Worm (Caenorhabditis elegans) whole organism, L1 larva: Measurements from ENCODE around the gene C09B9.4.
A peak's percentile ranks its signal among the peaks of the same experiment; 100 is the strongest.
"Not testable (repeated sequence)": the region's sequence is repeated elsewhere in the genome, so short reads cannot be mapped to it uniquely, and the experiment has no call there.

Source experiments
- Y116A8C.19 ChIP-seq: sonication (generic microtip); optimal IDR thresholded peaks from 2 replicates; lab custom pipeline; 2016; ENCODE audit warnings: missing compliant biosample characterization, missing genetic modification characterization, borderline replicate concordance
- ama-1 ChIP-seq: fragments of 150-350 bp; optimal IDR thresholded peaks from 2 replicates; lab custom pipeline; 2014
- blmp-1 ChIP-seq: fragments of 150-350 bp; optimal IDR thresholded peaks from 2 replicates; lab custom pipeline; 2014; ENCODE audit warnings: missing biosample characterization, missing genetic modification characterization
- ceh-82 ChIP-seq, 3 experiments: fragments of 150-350 bp in 1 of 3; sonication (generic microtip) in 2 of 3; optimal IDR thresholded peaks; 2 replicates each; lab custom pipeline; 2014 to 2017; ENCODE audit warnings: missing biosample characterization in 3 of 3, missing genetic modification characterization in 3 of 3
- ceh-90 ChIP-seq: sonication (generic microtip); optimal IDR thresholded peaks from 2 replicates; lab custom pipeline; 2016; ENCODE audit warnings: missing genetic modification characterization, missing compliant biosample characterization
- dpl-1 ChIP-seq, 3 experiments: fragments of 150-350 bp in 2 of 3; sonication (generic microtip) in 1 of 3; optimal IDR thresholded peaks; 2 replicates each; lab custom pipeline; 2014 to 2017; ENCODE audit warnings: missing biosample characterization in 3 of 3, missing genetic modification characterization in 3 of 3, missing genetic modification reagents in 3 of 3
- efl-1 ChIP-seq, 4 experiments: fragments of 150-350 bp; optimal IDR thresholded peaks in 3 of 4; peaks in 1 of 4; 1 replicate in 1 of 4; 2 replicates in 3 of 4; lab custom pipeline; 2014; ENCODE audit warnings: missing biosample characterization in 2 of 4, missing genetic modification characterization in 2 of 4, missing genetic modification reagents in 2 of 4
- fos-1 ChIP-seq: fragments of 150-350 bp; optimal IDR thresholded peaks from 2 replicates; lab custom pipeline; 2014; ENCODE audit warnings: missing biosample characterization, missing genetic modification characterization
- grh-1 ChIP-seq: fragments of 200-800 bp; sonication (Bioruptor generic); IDR thresholded peaks from 2 replicates; pipeline ENCODE4 v1.3.6; 2022; ENCODE audit warnings: missing genetic modification reagents, missing genetic modification characterization, missing compliant biosample characterization
- hlh-17 ChIP-seq: fragments of 200-800 bp; sonication (Bioruptor generic); optimal IDR thresholded peaks from 2 replicates; lab custom pipeline; 2018; ENCODE audit warnings: missing genetic modification characterization, mild to moderate bottlenecking, missing compliant biosample characterization, moderate library complexity, borderline replicate concordance
- hpl-2 ChIP-seq: fragments of 150-350 bp; optimal IDR thresholded peaks from 2 replicates; lab custom pipeline; 2014; ENCODE audit warnings: missing biosample characterization, missing genetic modification reagents, missing genetic modification characterization
- isw-1 ChIP-seq: fragments of 200-800 bp; sonication (Bioruptor generic); IDR thresholded peaks from 2 replicates; pipeline ENCODE4 v1.3.6; 2022; ENCODE audit warnings: missing genetic modification characterization, missing compliant biosample characterization
- lin-14 ChIP-seq: fragments of 200-800 bp; sonication (Bioruptor generic); optimal IDR thresholded peaks from 2 replicates; lab custom pipeline; 2018; ENCODE audit warnings: mild to moderate bottlenecking, missing genetic modification characterization, moderate library complexity, missing compliant biosample characterization
- mab-9 ChIP-seq: fragments of 200-800 bp; sonication (Bioruptor generic); IDR thresholded peaks from 2 replicates; pipeline ENCODE4 v1.3.6; 2022; ENCODE audit warnings: missing genetic modification reagents, missing genetic modification characterization, missing compliant biosample characterization
- mef-2 ChIP-seq: fragments of 150-350 bp; optimal IDR thresholded peaks from 2 replicates; lab custom pipeline; 2014; ENCODE audit warnings: missing biosample characterization, missing genetic modification characterization
- mep-1 ChIP-seq: fragments of 150-350 bp; optimal IDR thresholded peaks from 2 replicates; lab custom pipeline; 2014; ENCODE audit warnings: missing biosample characterization, missing genetic modification characterization
- nhr-11 ChIP-seq: fragments of 150-350 bp; optimal IDR thresholded peaks from 2 replicates; lab custom pipeline; 2014; ENCODE audit warnings: missing biosample characterization, missing genetic modification characterization
- nhr-12 ChIP-seq: sonication (generic microtip); optimal IDR thresholded peaks from 2 replicates; lab custom pipeline; 2017; ENCODE audit warnings: missing biosample characterization, missing genetic modification characterization
- nhr-20 ChIP-seq: sonication (generic microtip); optimal IDR thresholded peaks from 2 replicates; lab custom pipeline; 2016; ENCODE audit warnings: mild to moderate bottlenecking, missing genetic modification characterization, missing compliant biosample characterization
- nhr-237 ChIP-seq: fragments of 150-350 bp; optimal IDR thresholded peaks from 2 replicates; lab custom pipeline; 2014; ENCODE audit warnings: missing biosample characterization, missing genetic modification characterization
- nhr-28 ChIP-seq: fragments of 150-350 bp; optimal IDR thresholded peaks from 2 replicates; lab custom pipeline; 2014; ENCODE audit warnings: missing biosample characterization, missing genetic modification characterization
- nhr-77 ChIP-seq: fragments of 150-350 bp; optimal IDR thresholded peaks from 2 replicates; lab custom pipeline; 2014; ENCODE audit warnings: missing biosample characterization, missing genetic modification characterization
- nhr-85 ChIP-seq: sonication (generic microtip); peaks from one replicate; lab custom pipeline; 2016; ENCODE audit warnings: missing genetic modification characterization, inconsistent platforms, missing compliant biosample characterization
- nhr-90 ChIP-seq: sonication (generic microtip); optimal IDR thresholded peaks from 2 replicates; lab custom pipeline; 2016; ENCODE audit warnings: mild to moderate bottlenecking, missing genetic modification characterization, missing compliant biosample characterization; ENCODE audit not compliant: poor library complexity
- pqm-1 ChIP-seq: sonication (generic microtip); optimal IDR thresholded peaks from 3 replicates; lab custom pipeline; 2017; ENCODE audit warnings: missing biosample characterization, missing genetic modification characterization
- rnt-1 ChIP-seq: sonication (generic microtip); optimal IDR thresholded peaks from 2 replicates; lab custom pipeline; 2016; ENCODE audit warnings: mild to moderate bottlenecking, missing genetic modification characterization, moderate library complexity, missing compliant biosample characterization
- snu-23 ChIP-seq: sonication (generic microtip); optimal IDR thresholded peaks from 2 replicates; lab custom pipeline; 2016; ENCODE audit warnings: missing genetic modification characterization, missing compliant biosample characterization
- sptf-1 ChIP-seq: fragments of 150-350 bp; optimal IDR thresholded peaks from 2 replicates; lab custom pipeline; 2014; ENCODE audit warnings: missing biosample characterization, missing genetic modification characterization
- unc-86 ChIP-seq: sonication (generic microtip); optimal IDR thresholded peaks from 2 replicates; lab custom pipeline; 2016; ENCODE audit warnings: missing genetic modification characterization, missing compliant biosample characterization
- vab-15 ChIP-seq: sonication (generic microtip); optimal IDR thresholded peaks from 2 replicates; lab custom pipeline; 2017; ENCODE audit warnings: missing genotype, mild to moderate bottlenecking, missing genetic modification characterization, missing compliant biosample characterization
- ztf-4 ChIP-seq: fragments of 150-350 bp; optimal IDR thresholded peaks from 2 replicates; lab custom pipeline; 2014; ENCODE audit warnings: missing biosample characterization, missing genetic modification characterization

The C09B9.4 gene

DNA sequence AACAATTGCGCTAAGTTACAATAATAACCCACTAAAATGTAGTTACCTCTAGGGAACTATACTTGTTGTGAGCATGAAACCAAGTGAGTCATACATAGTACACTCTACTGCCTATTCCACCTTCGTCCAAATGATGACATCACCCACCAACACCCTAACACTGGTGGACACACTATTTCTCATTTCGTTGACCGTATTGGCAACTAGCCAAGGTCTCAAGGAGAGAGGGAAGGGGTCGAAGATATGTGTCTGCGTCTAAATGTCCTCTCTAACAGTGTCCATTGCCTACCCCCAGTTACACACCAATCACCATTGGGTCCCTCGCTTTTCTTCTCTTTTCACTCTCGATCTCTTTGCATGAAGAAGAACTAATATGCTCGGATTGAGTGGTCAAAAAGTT lies 44.7 kb upstream of the C09B9.4 start (continued):
- TF ChIP-seq mef-2 (no peak), snu-23 (peak; percentile 7), nhr-28 (tag; lab: Kevin White, UChicago) (no peak), isw-1 (GFP tag; lab: Robert Waterston, UW) (no peak)
- TF ChIP-seq, all 84 proteins: peak for 5

DNA sequence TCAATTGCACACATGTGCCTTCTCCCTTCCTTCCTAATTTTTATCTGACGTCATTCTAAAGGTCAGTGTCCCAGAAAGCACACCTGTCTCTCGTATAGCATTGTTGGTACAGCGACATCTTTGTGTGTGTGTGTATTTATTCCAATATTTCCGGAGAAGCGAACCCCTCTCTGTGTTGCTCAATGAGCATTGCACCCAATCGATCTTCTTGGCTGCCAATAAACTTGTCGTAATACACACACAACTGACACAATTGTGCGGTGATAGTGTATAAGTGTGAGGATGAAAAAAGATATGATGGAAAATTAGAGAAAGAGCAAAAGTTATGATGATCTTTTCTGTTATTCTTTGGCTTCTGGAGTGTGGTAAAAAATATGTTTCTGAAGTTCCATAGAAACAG lies 43.4 kb upstream of the C09B9.4 start:
- no peak for TF ChIP-seq efl-1 (optimal IDR thresholded peaks at IDR 0.05; lab: Kevin White, UChicago)
- TF ChIP-seq efl-1 (GFP tag; optimal IDR thresholded peaks at IDR 0.05 in 1 of 2; lab: Kevin White, UChicago): peak in 1 of 2 experiments; percentile 9
- no peak for TF ChIP-seq pqm-1 (tag; lab: Kevin White, UChicago)
- peak; percentile 3 for TF ChIP-seq lin-14 (GFP tag; lab: Kevin White, UChicago)

DNA sequence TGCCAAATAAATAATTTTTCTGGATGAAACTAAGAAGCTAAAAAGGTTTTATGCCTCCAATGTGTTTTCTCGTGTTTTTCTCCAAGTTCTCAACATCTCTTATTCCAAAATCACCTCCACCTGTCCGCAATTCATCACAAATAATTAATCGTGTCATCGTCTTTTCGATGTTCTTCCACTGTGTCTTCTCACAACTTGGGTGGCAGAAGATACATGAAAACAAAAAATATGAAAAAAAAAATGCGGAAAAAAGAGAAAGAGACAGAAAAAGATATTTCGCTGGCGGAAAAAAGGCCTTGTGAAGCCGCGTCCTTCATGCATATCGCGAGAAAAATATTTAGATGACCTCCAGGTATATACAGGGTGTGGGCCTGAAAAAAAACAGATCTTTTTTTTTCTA lies 40.7 kb upstream of the C09B9.4 start:
- TF ChIP-seq Y116A8C.19 (tag; lab: Kevin White, UChicago): no peak
- no peak for TF ChIP-seq ama-1 (lab: Kevin White, UChicago)
- no peak for TF ChIP-seq nhr-90
- no peak for TF ChIP-seq rnt-1
- no peak for TF ChIP-seq grh-1 (GFP tag; lab: Robert Waterston, UW)
- peak; percentile 54 for TF ChIP-seq nhr-85
- TF ChIP-seq blmp-1 (tag; lab: Kevin White, UChicago): peak; percentile 36
- TF ChIP-seq fos-1 (tag; lab: Kevin White, UChicago): no peak
- no peak for TF ChIP-seq mab-9 (GFP tag; lab: Robert Waterston, UW)
- no peak for TF ChIP-seq snu-23
- TF ChIP-seq lin-14 (GFP tag; lab: Kevin White, UChicago): peak; percentile 61
- no peak for TF ChIP-seq unc-86 (tag; lab: Kevin White, UChicago)
- TF ChIP-seq ceh-90 (tag; lab: Kevin White, UChicago): no peak
- no peak for TF ChIP-seq mep-1 (tag; lab: Kevin White, UChicago)
- TF ChIP-seq ceh-82 (tag; optimal IDR thresholded peaks at IDR 0.05; lab: Kevin White, UChicago): no peak
- no peak for TF ChIP-seq nhr-237
- TF ChIP-seq ztf-4 (tag; lab: Kevin White, UChicago): no peak
- no peak for TF ChIP-seq dpl-1 (GFP tag; optimal IDR thresholded peaks at IDR 0.05; lab: Kevin White, UChicago)
- no peak for TF ChIP-seq nhr-11 (tag; lab: Kevin White, UChicago)
- TF ChIP-seq hpl-2 (GFP tag; lab: Kevin White, UChicago): no peak

DNA sequence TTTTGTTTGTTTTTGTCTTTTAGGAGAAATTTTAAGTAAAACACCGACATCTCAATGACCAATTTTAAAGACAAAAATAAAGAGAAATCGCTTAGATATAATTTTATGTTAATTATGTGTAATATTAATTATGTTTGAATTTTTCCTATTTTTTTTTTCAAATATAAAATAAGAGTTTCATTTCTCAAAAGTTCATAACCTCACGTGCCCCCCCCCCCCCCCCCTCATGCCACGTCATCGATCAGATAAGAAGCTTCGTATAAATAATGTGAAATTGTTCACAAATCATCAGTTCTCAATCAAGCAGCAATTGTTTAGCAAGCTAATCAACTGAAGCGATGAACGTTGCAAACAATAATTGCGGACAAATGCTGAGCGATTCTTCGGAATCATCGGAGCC lies 37.4 kb upstream of the C09B9.4 start, which contains the start of gene C02B10.6:
C02B10.6 (plus strand) TSS at position 301 of the 400 bp plus-strand sequence.
- TF ChIP-seq nhr-77 (tag; lab: Kevin White, UChicago); hlh-17 (GFP tag; lab: Kevin White, UChicago); nhr-237: not testable (repeated sequence)

DNA sequence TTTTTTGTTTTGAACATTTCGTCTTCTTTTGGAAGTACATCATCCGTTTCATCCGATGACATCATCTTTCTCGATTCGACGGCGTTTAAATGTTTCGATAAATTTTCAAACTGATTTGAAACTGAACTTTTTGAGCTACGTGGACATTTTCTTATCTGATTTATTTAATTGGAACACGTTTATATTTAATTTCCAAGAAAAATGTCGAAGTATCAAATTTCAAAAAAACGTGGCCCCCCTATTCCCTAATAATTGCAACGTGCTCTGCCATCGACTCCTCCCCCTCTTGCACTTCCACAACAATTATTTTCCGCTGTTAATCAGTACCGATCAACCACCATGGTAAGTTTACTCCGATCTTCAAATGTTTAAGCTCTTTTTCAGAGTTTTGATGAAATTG lies 35.4 kb upstream of the C09B9.4 start, which contains the start of the genes R13H9.6 and rmd-6:
R13H9.6 (minus strand) TSS at position 101 of the 400 bp plus-strand sequence.
rmd-6 (plus strand) TSS at position 305 of the 400 bp plus-strand sequence.
- not testable (repeated sequence) for TF ChIP-seq nhr-12; hlh-17 (GFP tag; lab: Kevin White, UChicago); nhr-85

DNA sequence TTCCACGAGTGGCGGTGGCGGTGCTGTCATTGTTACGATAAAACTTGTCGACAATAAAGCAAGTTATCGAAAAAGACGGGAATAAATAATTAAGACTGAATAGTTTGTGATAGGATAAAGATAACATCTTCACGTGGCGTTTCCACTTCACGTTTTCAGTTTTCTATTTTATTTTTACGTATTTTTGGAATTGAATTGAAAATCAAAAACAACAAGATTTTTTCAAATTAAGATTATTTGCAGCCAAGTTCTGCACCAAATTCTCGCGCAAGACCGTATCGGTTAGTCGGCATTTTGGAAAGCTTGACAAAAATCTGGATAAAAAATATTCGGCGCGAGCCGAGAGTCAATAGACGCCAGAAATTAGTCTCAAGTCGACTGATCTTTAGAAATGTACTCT lies 33.7 kb upstream of the C09B9.4 start, which contains the start of gene ttbk-2.2:
ttbk-2.2 (minus strand) TSS at position 101 of the 400 bp plus-strand sequence.
- TF ChIP-seq sptf-1 (tag; lab: Kevin White, UChicago); nhr-20; vab-15: not testable (repeated sequence)
